Fruit fly (Drosophila melanogaster) whole organism, embryonic: ENCODE data around the gene Trm7-32.

ENCODE experiments used
- Antp ChIP-seq: fragments of 200-800 bp; sonication (Bioruptor generic); optimal IDR thresholded peaks from 3 replicates; lab custom pipeline; 2016; ENCODE audit warnings: missing biosample characterization, missing genetic modification characterization
- CG11695 ChIP-seq: fragments of 200-800 bp; sonication (Bioruptor generic); IDR thresholded peaks from 3 replicates; pipeline ENCODE4 v1.3.6; 2022; ENCODE audit warnings: missing biosample characterization, missing genetic modification characterization
- CG13296 ChIP-seq: fragments of 200-800 bp; sonication (Bioruptor generic); optimal IDR thresholded peaks from 3 replicates; lab custom pipeline; 2018; ENCODE audit warnings: missing biosample characterization, mild to moderate bottlenecking, missing genetic modification characterization
- CG15601 ChIP-seq: fragments of 200-800 bp; sonication (Bioruptor generic); optimal IDR thresholded peaks from 3 replicates; lab custom pipeline; 2019; ENCODE audit warnings: missing biosample characterization, mild to moderate bottlenecking, missing genetic modification characterization, moderate library complexity
- CG16815 ChIP-seq: fragments of 200-800 bp; sonication (Bioruptor generic); optimal IDR thresholded peaks from 3 replicates; lab custom pipeline; 2017; ENCODE audit warnings: missing biosample characterization, mild to moderate bottlenecking, missing genetic modification characterization
- CG17328 ChIP-seq: fragments of 200-800 bp; sonication (Bioruptor generic); IDR thresholded peaks from 2 replicates; pipeline ENCODE4 v1.3.6; 2022; ENCODE audit warnings: missing biosample characterization, missing genetic modification characterization
- CG17385 ChIP-seq: fragments of 200-800 bp; sonication (Bioruptor generic); optimal IDR thresholded peaks from 3 replicates; lab custom pipeline; 2018; ENCODE audit warnings: missing biosample characterization, mild to moderate bottlenecking, missing genetic modification characterization
- CG17612 ChIP-seq: fragments of 200-800 bp; sonication (Bioruptor generic); IDR thresholded peaks from 2 replicates; pipeline ENCODE4 v1.3.6; 2022; ENCODE audit warnings: missing biosample characterization, missing genetic modification characterization
- CG2202 ChIP-seq: fragments of 200-800 bp; sonication (Bioruptor generic); optimal IDR thresholded peaks from 2 replicates; lab custom pipeline; 2018; ENCODE audit warnings: missing biosample characterization, mild to moderate bottlenecking, missing genetic modification characterization
- CG32532 ChIP-seq: fragments of 200-800 bp; sonication (Bioruptor generic); IDR thresholded peaks from 2 replicates; pipeline ENCODE4 v1.3.6; 2022; ENCODE audit warnings: missing biosample characterization, missing genetic modification characterization
- CG3847 ChIP-seq: fragments of 200-800 bp; sonication (Bioruptor generic); IDR thresholded peaks from 2 replicates; pipeline ENCODE4 v1.3.6; 2022; ENCODE audit warnings: missing biosample characterization, missing genetic modification characterization
- CG43689 ChIP-seq: fragments of 200-800 bp; sonication (Bioruptor generic); IDR thresholded peaks from 2 replicates; pipeline ENCODE4 v1.3.6; 2022; ENCODE audit warnings: missing biosample characterization, missing genetic modification characterization
- CG6765 ChIP-seq: fragments of 200-800 bp; sonication (Bioruptor generic); optimal IDR thresholded peaks from 3 replicates; lab custom pipeline; 2017; ENCODE audit warnings: missing biosample characterization, mild to moderate bottlenecking, missing genetic modification characterization
- CG6813 ChIP-seq: fragments of 200-800 bp; sonication (Bioruptor generic); optimal IDR thresholded peaks from 2 replicates; lab custom pipeline; 2017; ENCODE audit warnings: missing biosample characterization, missing genetic modification characterization, mild to moderate bottlenecking, moderate library complexity, missing genetic modification reagents
- CG7556 ChIP-seq: fragments of 200-800 bp; sonication (Bioruptor generic); optimal IDR thresholded peaks from 2 replicates; lab custom pipeline; 2017; ENCODE audit warnings: missing biosample characterization, mild to moderate bottlenecking, missing genetic modification characterization
- CG7928 ChIP-seq: fragments of 200-800 bp; sonication (Bioruptor generic); optimal IDR thresholded peaks from 2 replicates; lab custom pipeline; 2017; ENCODE audit warnings: missing biosample characterization, mild to moderate bottlenecking, missing genetic modification characterization
- CG8290 ChIP-seq, 3 experiments: fragments of 200-800 bp; sonication (Bioruptor generic); optimal IDR thresholded peaks; 2 replicates each; lab custom pipeline; 2016 to 2019; ENCODE audit warnings: missing biosample characterization in 3 of 3, missing genetic modification characterization in 3 of 3, mild to moderate bottlenecking in 2 of 3, moderate library complexity in 1 of 3
- CG8359 ChIP-seq: fragments of 200-800 bp; sonication (Bioruptor generic); optimal IDR thresholded peaks from 2 replicates; lab custom pipeline; 2017; ENCODE audit warnings: missing biosample characterization, mild to moderate bottlenecking, missing genetic modification characterization, borderline replicate concordance
- CG9437 ChIP-seq: fragments of 200-800 bp; sonication (Bioruptor generic); optimal IDR thresholded peaks from 2 replicates; lab custom pipeline; 2018; ENCODE audit warnings: missing biosample characterization, mild to moderate bottlenecking, missing genetic modification characterization
- CoRest ChIP-seq: fragments of 200-800 bp; sonication (Bioruptor generic); optimal IDR thresholded peaks from 3 replicates; lab custom pipeline; 2018; ENCODE audit warnings: missing biosample characterization, mild to moderate bottlenecking, missing genetic modification characterization, moderate library complexity
- Dfd ChIP-seq, 2 experiments: fragments of >200 bp; optimal IDR thresholded peaks; 2 replicates each; lab custom pipeline; 2017; ENCODE audit warnings: missing biosample characterization in 2 of 2, missing genetic modification characterization in 2 of 2
- Ets97D ChIP-seq: fragments of 200-800 bp; sonication (Bioruptor generic); optimal IDR thresholded peaks from 3 replicates; lab custom pipeline; 2016; ENCODE audit warnings: missing biosample characterization, missing genetic modification characterization
- Gsc ChIP-seq: fragments of 200-800 bp; sonication (Bioruptor generic); IDR thresholded peaks from 2 replicates; pipeline ENCODE4 v1.3.6; 2022; ENCODE audit warnings: missing biosample characterization, missing genetic modification characterization
- Hmx ChIP-seq: fragments of 200-800 bp; sonication (Bioruptor generic); optimal IDR thresholded peaks from 2 replicates; lab custom pipeline; 2016; ENCODE audit warnings: missing biosample characterization, missing genetic modification characterization
- Jarid2 ChIP-seq: fragments of 200-800 bp; sonication (Bioruptor generic); optimal IDR thresholded peaks from 3 replicates; lab custom pipeline; 2017; ENCODE audit warnings: mild to moderate bottlenecking, missing biosample characterization, missing genetic modification reagents, missing genetic modification characterization
- Lim3 ChIP-seq: fragments of 200-800 bp; sonication (Bioruptor generic); IDR thresholded peaks from 2 replicates; pipeline ENCODE4 v1.3.6; 2022; ENCODE audit warnings: missing biosample characterization, missing genetic modification characterization
- Med ChIP-seq: fragments of 200-800 bp; sonication (Bioruptor generic); peaks from one replicate; lab custom pipeline; 2016; ENCODE audit warnings: missing biosample characterization, missing genetic modification characterization, mild to moderate bottlenecking, inconsistent platforms, moderate library complexity
- Meics ChIP-seq: fragments of 200-800 bp; sonication (Bioruptor generic); optimal IDR thresholded peaks from 2 replicates; lab custom pipeline; 2017; ENCODE audit warnings: missing biosample characterization, mild to moderate bottlenecking, missing genetic modification characterization
- Nf-YC ChIP-seq: fragments of 200-800 bp; optimal IDR thresholded peaks from 3 replicates; lab custom pipeline; 2019; ENCODE audit warnings: missing biosample characterization, mild to moderate bottlenecking, missing genetic modification characterization, moderate library complexity
- Oaz ChIP-seq: fragments of 200-800 bp; sonication (Bioruptor generic); IDR thresholded peaks from 2 replicates; pipeline ENCODE4 v1.3.6; 2022; ENCODE audit warnings: missing biosample characterization, missing genetic modification characterization
- Spps ChIP-seq: fragments of 200-800 bp; sonication (Bioruptor generic); optimal IDR thresholded peaks from 2 replicates; lab custom pipeline; 2018; ENCODE audit warnings: missing biosample characterization, mild to moderate bottlenecking, missing genetic modification characterization
- Stat92E ChIP-seq, 3 experiments: fragments of >200 bp in 2 of 3; fragments of 200-800 bp in 1 of 3; sonication (Bioruptor generic) in 1 of 3; optimal IDR thresholded peaks; 2 replicates each; lab custom pipeline; 2017 to 2019; ENCODE audit warnings: missing biosample characterization in 3 of 3, missing genetic modification characterization in 3 of 3, mild to moderate bottlenecking in 1 of 3, moderate library complexity in 1 of 3
- Taf1 ChIP-seq: fragments of 200-800 bp; sonication (Bioruptor generic); IDR thresholded peaks from 2 replicates; pipeline ENCODE4 v1.3.6; 2022; ENCODE audit warnings: missing biosample characterization, missing genetic modification characterization
- corto ChIP-seq: fragments of 200-800 bp; sonication (Bioruptor generic); optimal IDR thresholded peaks from 2 replicates; lab custom pipeline; 2016; ENCODE audit warnings: missing biosample characterization, mild to moderate bottlenecking, missing genetic modification characterization, moderate library complexity
- emc ChIP-seq: fragments of 200-800 bp; sonication (Bioruptor generic); optimal IDR thresholded peaks from 2 replicates; lab custom pipeline; 2016; ENCODE audit warnings: missing biosample characterization, missing genetic modification characterization
- ems ChIP-seq: fragments of 200-800 bp; sonication (Bioruptor generic); optimal IDR thresholded peaks from 3 replicates; lab custom pipeline; 2016; ENCODE audit warnings: missing biosample characterization, missing genetic modification characterization
- fd3F ChIP-seq: fragments of 200-800 bp; sonication (Bioruptor generic); optimal IDR thresholded peaks from 2 replicates; lab custom pipeline; 2018; ENCODE audit warnings: missing biosample characterization, mild to moderate bottlenecking, missing genetic modification characterization, moderate library complexity
- gcm ChIP-seq: fragments of 200-800 bp; sonication (Bioruptor generic); optimal IDR thresholded peaks from 2 replicates; lab custom pipeline; 2019; ENCODE audit warnings: missing biosample characterization, mild to moderate bottlenecking, missing genetic modification characterization, moderate library complexity
- gro ChIP-seq: fragments of 200-800 bp; sonication (Bioruptor generic); optimal IDR thresholded peaks from 2 replicates; lab custom pipeline; 2016; ENCODE audit warnings: missing biosample characterization, missing genetic modification characterization
- jing ChIP-seq: fragments of 200-800 bp; sonication (Bioruptor generic); optimal IDR thresholded peaks from 2 replicates; lab custom pipeline; 2018; ENCODE audit warnings: missing biosample characterization, mild to moderate bottlenecking, missing genetic modification characterization
- lab ChIP-seq: fragments of 200-800 bp; sonication (Bioruptor generic); optimal IDR thresholded peaks from 3 replicates; lab custom pipeline; 2017; ENCODE audit warnings: missing biosample characterization, missing genetic modification characterization, mild to moderate bottlenecking, moderate library complexity, missing genetic modification reagents
- lilli ChIP-seq: fragments of 200-800 bp; sonication (Bioruptor generic); optimal IDR thresholded peaks from 3 replicates; lab custom pipeline; 2016; ENCODE audit warnings: missing biosample characterization, missing genetic modification characterization
- maf-S ChIP-seq: fragments of 200-800 bp; sonication (Bioruptor generic); optimal IDR thresholded peaks from 2 replicates; lab custom pipeline; 2016; ENCODE audit warnings: missing biosample characterization, missing genetic modification characterization
- org-1 ChIP-seq: fragments of 200-800 bp; sonication (Bioruptor generic); optimal IDR thresholded peaks from 2 replicates; lab custom pipeline; 2017; ENCODE audit warnings: missing biosample characterization, missing genetic modification characterization
- salm ChIP-seq: fragments of 200-800 bp; sonication (Bioruptor generic); optimal IDR thresholded peaks from 2 replicates; lab custom pipeline; 2018; ENCODE audit warnings: missing biosample characterization, mild to moderate bottlenecking, missing genetic modification characterization
- sd ChIP-seq: fragments of 200-800 bp; sonication (Bioruptor generic); optimal IDR thresholded peaks from 3 replicates; lab custom pipeline; 2018; ENCODE audit warnings: missing biosample characterization, mild to moderate bottlenecking, missing genetic modification characterization, moderate library complexity
- sna ChIP-seq: fragments of 200-800 bp; sonication (Bioruptor generic); IDR thresholded peaks from 2 replicates; pipeline ENCODE4 v1.3.6; 2022; ENCODE audit warnings: missing biosample characterization, missing genetic modification characterization; ENCODE audit not compliant: partially characterized antibody
- sug ChIP-seq: fragments of 200-800 bp; optimal IDR thresholded peaks from 2 replicates; lab custom pipeline; 2019; ENCODE audit warnings: missing biosample characterization, mild to moderate bottlenecking, missing genetic modification characterization, moderate library complexity
- tin ChIP-seq: fragments of 200-800 bp; sonication (Bioruptor generic); optimal IDR thresholded peaks from 3 replicates; lab custom pipeline; 2016; ENCODE audit warnings: missing biosample characterization, missing genetic modification characterization
- wdn ChIP-seq: fragments of 200-800 bp; sonication (Bioruptor generic); IDR thresholded peaks from 2 replicates; pipeline ENCODE4 v1.3.6; 2022; ENCODE audit warnings: missing biosample characterization, missing genetic modification characterization
- wek ChIP-seq: fragments of 200-800 bp; sonication (Bioruptor generic); optimal IDR thresholded peaks from 3 replicates; lab custom pipeline; 2018; ENCODE audit warnings: missing biosample characterization, mild to moderate bottlenecking, missing genetic modification characterization, moderate library complexity

Gene Trm7-32

dm6 chr3R:17067721-17068120 is 27.2 kb downstream of the Trm7-32 start (continued):
- TF ChIP-seq wdn (GFP tag; lab: Robert Waterston, UW) (no peak), sd (tag; lab: Kevin White, UChicago) (peak; percentile 79), ems (GFP tag; lab: Kevin White, UChicago) (no peak), CG16815 (GFP tag; lab: Kevin White, UChicago) (no peak), Lim3 (GFP tag; lab: Robert Waterston, UW) (no peak), salm (tag; lab: Kevin White, UChicago) (no peak), Taf1 (GFP tag; lab: Robert Waterston, UW) (no peak), CG2202 (tag; lab: Kevin White, UChicago) (no peak), CG8290 (GFP tag; optimal IDR thresholded peaks at IDR 0.05; lab: Kevin White, UChicago) (no peak), CG8290 (tag; optimal IDR thresholded peaks at IDR 0.05; lab: Kevin White, UChicago) (peak in 1 of 2 experiments; percentile 40), gro (GFP tag; lab: Kevin White, UChicago) (peak; percentile 51), CG7928 (GFP tag; lab: Kevin White, UChicago) (no peak), CG13296 (GFP tag; lab: Kevin White, UChicago) (peak; percentile 8), Meics (GFP tag; lab: Kevin White, UChicago) (no peak), Spps (tag; lab: Kevin White, UChicago) (no peak), wek (GFP tag; lab: Kevin White, UChicago) (no peak), gcm (GFP tag; lab: Kevin White, UChicago) (no peak), CG17612 (GFP tag; lab: Robert Waterston, UW) (no peak), CG6813 (GFP tag; lab: Kevin White, UChicago) (no peak), CG17328 (GFP tag; lab: Robert Waterston, UW) (no peak), Gsc (no peak), CG7556 (GFP tag; lab: Kevin White, UChicago) (no peak), Oaz (GFP tag; lab: Robert Waterston, UW) (no peak), CoRest (tag; lab: Kevin White, UChicago) (no peak), CG32532 (no peak), Antp (GFP tag; lab: Kevin White, UChicago) (no peak), CG6765 (no peak), maf-S (GFP tag; lab: Kevin White, UChicago) (no peak), CG8359 (GFP tag; lab: Kevin White, UChicago) (no peak), CG3847 (GFP tag; lab: Robert Waterston, UW) (no peak), corto (GFP tag; lab: Kevin White, UChicago) (no peak), sna (GFP tag; lab: Robert Waterston, UW) (no peak), Stat92E (GFP tag; optimal IDR thresholded peaks at IDR 0.05; lab: Kevin White, UChicago) (no peak), CG11695 (GFP tag; lab: Robert Waterston, UW) (no peak), CG43689 (GFP tag; lab: Robert Waterston, UW) (no peak), Hmx (no peak), fd3F (GFP tag; lab: Kevin White, UChicago) (no peak), Jarid2 (GFP tag; lab: Kevin White, UChicago) (no peak), lilli (GFP tag; lab: Kevin White, UChicago) (no peak), lab (GFP tag; lab: Kevin White, UChicago) (peak; percentile 5), Dfd (GFP tag; optimal IDR thresholded peaks at IDR 0.05; lab: Kevin White, UChicago) (no peak), tin (GFP tag; lab: Kevin White, UChicago) (no peak), Ets97D (GFP tag; lab: Kevin White, UChicago) (no peak), org-1 (no peak), CG17385 (GFP tag; lab: Kevin White, UChicago) (no peak), CG9437 (peak; percentile 83), Med (GFP tag; lab: Kevin White, UChicago) (peak; percentile 83), jing (GFP tag; lab: Kevin White, UChicago) (no peak), CG15601 (tag; lab: Kevin White, UChicago) (no peak), Nf-YC (tag; lab: Kevin White, UChicago) (peak; percentile 40), sug (peak; percentile 8), emc (GFP tag; lab: Kevin White, UChicago) (no peak)
